1 fruit fly cellular context compared by ENCODE assay signal in genomic region chr2L:13665025-13665881, dm6.
TF ChIP-seq lines count a peak whose summit lies in the region.

Gene CG18507, plus strand, starts transcription at chr2L:13665525.

TF ChIP-seq in whole organism, embryonic, 481 proteins besides CTCF, POLR2A, EP300 and RAD21 (continued from another document and continues in another):
- TF ChIP-seq Dfd (GFP tag; optimal IDR thresholded peaks at IDR 0.05; lab: Kevin White, UChicago): no peak
- TF ChIP-seq Hey (tag; optimal IDR thresholded peaks at IDR 0.05; lab: Kevin White, UChicago): no peak
- no peak for TF ChIP-seq fu2 (GFP tag; optimal IDR thresholded peaks at IDR 0.05; lab: Kevin White, UChicago)
- TF ChIP-seq Dip3 (GFP tag; optimal IDR thresholded peaks at IDR 0.05; lab: Kevin White, UChicago): no peak
- TF ChIP-seq ranshi (GFP tag; IDR thresholded peaks at IDR 0.05; lab: Robert Waterston, UW): no peak
- no peak for TF ChIP-seq BtbVII (GFP tag; optimal IDR thresholded peaks at IDR 0.05; lab: Kevin White, UChicago)
- no peak for TF ChIP-seq CG10654 (GFP tag; optimal IDR thresholded peaks at IDR 0.05; lab: Kevin White, UChicago)
- peak; percentile 44; the same call in 1 of the 2 replicates for TF ChIP-seq Awh (GFP tag; IDR thresholded peaks at IDR 0.05; lab: Robert Waterston, UW)
- TF ChIP-seq CG8089 (GFP tag; optimal IDR thresholded peaks at IDR 0.05; lab: Kevin White, UChicago): no peak
- TF ChIP-seq slbo (GFP tag; IDR thresholded peaks at IDR 0.05; lab: Robert Waterston, UW): peak; percentile 31; the same call in 1 of the 2 replicates
- TF ChIP-seq ac (GFP tag; optimal IDR thresholded peaks at IDR 0.05; lab: Kevin White, UChicago): no peak
- TF ChIP-seq peb (GFP tag; IDR thresholded peaks at IDR 0.05; lab: Robert Waterston, UW): no peak
- TF ChIP-seq kay (GFP tag; optimal IDR thresholded peaks at IDR 0.05; lab: Kevin White, UChicago): no peak
- no peak for TF ChIP-seq CG14860 (GFP tag; IDR thresholded peaks at IDR 0.05; lab: Robert Waterston, UW; ENCODE audit: partially characterized antibody)
- TF ChIP-seq dm (GFP tag; optimal IDR thresholded peaks at IDR 0.05; lab: Kevin White, UChicago): no peak
- TF ChIP-seq Ets97D (GFP tag; optimal IDR thresholded peaks at IDR 0.05; lab: Kevin White, UChicago): no peak
- no peak for TF ChIP-seq CG8359 (GFP tag; optimal IDR thresholded peaks at IDR 0.05; lab: Kevin White, UChicago; ENCODE audit: borderline replicate concordance)
- TF ChIP-seq YL-1 (GFP tag; optimal IDR thresholded peaks at IDR 0.05; lab: Kevin White, UChicago): no peak
- TF ChIP-seq CG33213 (GFP tag; optimal IDR thresholded peaks at IDR 0.05; lab: Kevin White, UChicago): no peak
- no peak for TF ChIP-seq pros (GFP tag; optimal IDR thresholded peaks at IDR 0.05; lab: Kevin White, UChicago)
- no peak for TF ChIP-seq CG6654 (GFP tag; optimal IDR thresholded peaks at IDR 0.05; lab: Kevin White, UChicago)
- no peak for TF ChIP-seq hbn (GFP tag; IDR thresholded peaks at IDR 0.05; lab: Robert Waterston, UW; ENCODE audit: partially characterized antibody)
- TF ChIP-seq sqz (GFP tag; optimal IDR thresholded peaks at IDR 0.05; lab: Kevin White, UChicago): peak; percentile 86
- no peak for TF ChIP-seq gsb (GFP tag; IDR thresholded peaks at IDR 0.05; lab: Robert Waterston, UW)
- no peak for TF ChIP-seq CG17385 (GFP tag; optimal IDR thresholded peaks at IDR 0.05; lab: Kevin White, UChicago)
- TF ChIP-seq Dll (GFP tag; IDR thresholded peaks at IDR 0.05; lab: Robert Waterston, UW; ENCODE audit: partially characterized antibody): no peak
- no peak for TF ChIP-seq NFAT (GFP tag; IDR thresholded peaks at IDR 0.05; lab: Robert Waterston, UW)
- TF ChIP-seq D19A (tag; optimal IDR thresholded peaks at IDR 0.05; lab: Kevin White, UChicago): no peak
- no peak for TF ChIP-seq shn (GFP tag; optimal IDR thresholded peaks at IDR 0.05; lab: Kevin White, UChicago)
- TF ChIP-seq CG42726 (GFP tag; IDR thresholded peaks at IDR 0.05; lab: Robert Waterston, UW; ENCODE audit: partially characterized antibody): no peak
- no peak for TF ChIP-seq CG7987 (GFP tag; optimal IDR thresholded peaks at IDR 0.05; lab: Kevin White, UChicago)
- TF ChIP-seq CG11696 (GFP tag; IDR thresholded peaks at IDR 0.05; lab: Robert Waterston, UW): no peak
- no peak for TF ChIP-seq grau (tag; optimal IDR thresholded peaks at IDR 0.05; lab: Kevin White, UChicago)
- TF ChIP-seq Lhr (GFP tag; optimal IDR thresholded peaks at IDR 0.05; lab: Kevin White, UChicago): no peak
- TF ChIP-seq sna (GFP tag; IDR thresholded peaks at IDR 0.05; lab: Robert Waterston, UW; ENCODE audit: partially characterized antibody): no peak
- no peak for TF ChIP-seq HLH3B (GFP tag; IDR thresholded peaks at IDR 0.05; lab: Robert Waterston, UW)
- no peak for TF ChIP-seq CG5953 (GFP tag; IDR thresholded peaks at IDR 0.05; lab: Robert Waterston, UW)
- no peak for TF ChIP-seq wdn (GFP tag; IDR thresholded peaks at IDR 0.05; lab: Robert Waterston, UW)
- no peak for TF ChIP-seq CG12391 (tag; optimal IDR thresholded peaks at IDR 0.05; lab: Kevin White, UChicago)
- no peak for TF ChIP-seq HLHmδ (GFP tag; optimal IDR thresholded peaks at IDR 0.05; lab: Kevin White, UChicago)
- TF ChIP-seq CG10209 (GFP tag; optimal IDR thresholded peaks at IDR 0.05; lab: Kevin White, UChicago): no peak
- no peak for TF ChIP-seq CG1024 (GFP tag; IDR thresholded peaks at IDR 0.05; lab: Robert Waterston, UW)
- TF ChIP-seq Sin3A (optimal IDR thresholded peaks at IDR 0.05; lab: Kevin White, UChicago): no peak
- no peak for TF ChIP-seq tna (GFP tag; IDR thresholded peaks at IDR 0.05; lab: Robert Waterston, UW; ENCODE audit: partially characterized antibody)
- TF ChIP-seq CG17359 (tag; optimal IDR thresholded peaks at IDR 0.05; lab: Kevin White, UChicago): no peak
- no peak for TF ChIP-seq stc (GFP tag; IDR thresholded peaks at IDR 0.05; lab: Robert Waterston, UW)
- no peak for TF ChIP-seq CG6254 (GFP tag; optimal IDR thresholded peaks at IDR 0.05; lab: Kevin White, UChicago)
- 0 out of 2 replicates have a peak, but pooled peaks have one; percentile 19 for TF ChIP-seq Bgb (GFP tag; IDR thresholded peaks at IDR 0.05; lab: Robert Waterston, UW; ENCODE audit: partially characterized antibody)
- TF ChIP-seq CG1603 (tag; optimal IDR thresholded peaks at IDR 0.05; lab: Kevin White, UChicago): no peak
- no peak for TF ChIP-seq CG13123 (GFP tag; optimal IDR thresholded peaks at IDR 0.05; lab: Kevin White, UChicago)
- no peak for TF ChIP-seq pan (optimal IDR thresholded peaks at IDR 0.05; lab: Kevin White, UChicago)
- no peak for TF ChIP-seq pan (GFP tag; optimal IDR thresholded peaks at IDR 0.05 in 1 of 2, IDR thresholded peaks at IDR 0.05 in 1 of 2)
- TF ChIP-seq inv (GFP tag; IDR thresholded peaks at IDR 0.05; lab: Robert Waterston, UW; ENCODE audit: partially characterized antibody): no peak
- no peak for TF ChIP-seq lab (GFP tag; optimal IDR thresholded peaks at IDR 0.05; lab: Kevin White, UChicago)
- TF ChIP-seq CG14710 (tag; optimal IDR thresholded peaks at IDR 0.05; lab: Kevin White, UChicago): no peak
- TF ChIP-seq pnt (GFP tag; optimal IDR thresholded peaks at IDR 0.05; lab: Kevin White, UChicago): no peak
- TF ChIP-seq lov (optimal IDR thresholded peaks at IDR 0.05; lab: Kevin White, UChicago): no peak
- no peak for TF ChIP-seq lov (GFP tag; IDR thresholded peaks at IDR 0.05; lab: Robert Waterston, UW)
- TF ChIP-seq fd102C (GFP tag; optimal IDR thresholded peaks at IDR 0.05; lab: Kevin White, UChicago): no peak
- no peak for TF ChIP-seq ems (GFP tag; optimal IDR thresholded peaks at IDR 0.05; lab: Kevin White, UChicago)
- no peak for TF ChIP-seq Usf (GFP tag; optimal IDR thresholded peaks at IDR 0.05; lab: Kevin White, UChicago)
- TF ChIP-seq CG10565 (GFP tag; optimal IDR thresholded peaks at IDR 0.05; lab: Kevin White, UChicago): no peak
- no peak for TF ChIP-seq mld (GFP tag; IDR thresholded peaks at IDR 0.05; lab: Robert Waterston, UW; ENCODE audit: partially characterized antibody)
- TF ChIP-seq Max (GFP tag; optimal IDR thresholded peaks at IDR 0.05; lab: Kevin White, UChicago): no peak
- no peak for TF ChIP-seq CG17802 (tag; optimal IDR thresholded peaks at IDR 0.05; lab: Kevin White, UChicago)
- no peak for TF ChIP-seq nerfin-1 (tag; optimal IDR thresholded peaks at IDR 0.05; lab: Kevin White, UChicago)
- TF ChIP-seq CG1529 (GFP tag; optimal IDR thresholded peaks at IDR 0.05; lab: Kevin White, UChicago): no peak
- TF ChIP-seq bcd (GFP tag; optimal IDR thresholded peaks at IDR 0.05; lab: Kevin White, UChicago): peak; percentile 5
- TF ChIP-seq Hr51 (GFP tag; optimal IDR thresholded peaks at IDR 0.05; lab: Kevin White, UChicago): no peak
- no peak for TF ChIP-seq lbe (GFP tag; optimal IDR thresholded peaks at IDR 0.05; lab: Kevin White, UChicago)
- no peak for TF ChIP-seq CG8281 (tag; optimal IDR thresholded peaks at IDR 0.05; lab: Kevin White, UChicago)
- no peak for TF ChIP-seq gce (GFP tag; IDR thresholded peaks at IDR 0.05; lab: Robert Waterston, UW)
- TF ChIP-seq mirr (GFP tag; optimal IDR thresholded peaks at IDR 0.05; lab: Kevin White, UChicago): no peak
- no peak for TF ChIP-seq CG2120 (GFP tag; optimal IDR thresholded peaks at IDR 0.05; lab: Kevin White, UChicago)
- no peak for TF ChIP-seq Neu2 (GFP tag; optimal IDR thresholded peaks at IDR 0.05; lab: Kevin White, UChicago; ENCODE audit: borderline replicate concordance)
- no peak for TF ChIP-seq nmo (GFP tag; optimal IDR thresholded peaks at IDR 0.05; lab: Kevin White, UChicago)
- no peak for TF ChIP-seq rib (GFP tag; IDR thresholded peaks at IDR 0.05; lab: Robert Waterston, UW)
- no peak for TF ChIP-seq slou (GFP tag; optimal IDR thresholded peaks at IDR 0.05; lab: Kevin White, UChicago)
- no peak for TF ChIP-seq Ravus (GFP tag; IDR thresholded peaks at IDR 0.05; lab: Robert Waterston, UW)
- no peak for TF ChIP-seq Blimp-1 (GFP tag; optimal IDR thresholded peaks at IDR 0.05; lab: Kevin White, UChicago)
- TF ChIP-seq MBD-R2 (GFP tag; IDR thresholded peaks at IDR 0.05; lab: Robert Waterston, UW): no peak
- no peak for TF ChIP-seq H2.0 (GFP tag; IDR thresholded peaks at IDR 0.05; lab: Robert Waterston, UW)
- TF ChIP-seq Sry-β (GFP tag; optimal IDR thresholded peaks at IDR 0.05; lab: Kevin White, UChicago): no peak
- TF ChIP-seq ci (GFP tag; IDR thresholded peaks at IDR 0.05; lab: Robert Waterston, UW): no peak
- TF ChIP-seq CG17568 (GFP tag; optimal IDR thresholded peaks at IDR 0.05; lab: Kevin White, UChicago): no peak
- no peak for TF ChIP-seq CG4282 (GFP tag; optimal IDR thresholded peaks at IDR 0.05; lab: Kevin White, UChicago)
- no peak for TF ChIP-seq CG15479 (GFP tag; optimal IDR thresholded peaks at IDR 0.05; lab: Kevin White, UChicago)
- no peak for TF ChIP-seq gsb-n (tag; optimal IDR thresholded peaks at IDR 0.05; lab: Kevin White, UChicago)
- TF ChIP-seq CG9876 (GFP tag; optimal IDR thresholded peaks at IDR 0.05; lab: Kevin White, UChicago): no peak
- TF ChIP-seq z (GFP tag; IDR thresholded peaks at IDR 0.05; lab: Robert Waterston, UW): peak; percentile 94
- no peak for TF ChIP-seq CG17912 (GFP tag; optimal IDR thresholded peaks at IDR 0.05; lab: Kevin White, UChicago)
- no peak for TF ChIP-seq CG8388 (GFP tag; optimal IDR thresholded peaks at IDR 0.05; lab: Kevin White, UChicago)
- no peak for TF ChIP-seq H15 (GFP tag; IDR thresholded peaks at IDR 0.05; lab: Robert Waterston, UW)
- no peak for TF ChIP-seq pb (GFP tag; optimal IDR thresholded peaks at IDR 0.05; lab: Kevin White, UChicago)
- TF ChIP-seq Xbp1 (GFP tag; optimal IDR thresholded peaks at IDR 0.05; lab: Kevin White, UChicago): no peak
- no peak for TF ChIP-seq CG16815 (GFP tag; optimal IDR thresholded peaks at IDR 0.05; lab: Kevin White, UChicago)
- no peak for TF ChIP-seq CG4404 (GFP tag; IDR thresholded peaks at IDR 0.05; lab: Robert Waterston, UW)
- no peak for TF ChIP-seq CG31365 (tag; optimal IDR thresholded peaks at IDR 0.05; lab: Kevin White, UChicago)
- TF ChIP-seq Opbp (GFP tag; IDR thresholded peaks at IDR 0.05; lab: Robert Waterston, UW; ENCODE audit: partially characterized antibody): peak; percentile 34; the same call in 1 of the 3 replicates
- no peak for TF ChIP-seq croc (GFP tag; conservative IDR thresholded peaks at IDR 0.05; lab: Robert Waterston, UW)
- no peak for TF ChIP-seq CG8924 (tag; optimal IDR thresholded peaks at IDR 0.05; lab: Kevin White, UChicago)
- TF ChIP-seq CG18764 (GFP tag; optimal IDR thresholded peaks at IDR 0.05; lab: Kevin White, UChicago): no peak
- TF ChIP-seq ewg (GFP tag; optimal IDR thresholded peaks at IDR 0.05; lab: Kevin White, UChicago): no peak
- peak; percentile 13 for TF ChIP-seq CG7556 (GFP tag; optimal IDR thresholded peaks at IDR 0.05; lab: Kevin White, UChicago)
- TF ChIP-seq caup (GFP tag; optimal IDR thresholded peaks at IDR 0.05; lab: Kevin White, UChicago; ENCODE audit: severe bottlenecking): no peak
- no peak for TF ChIP-seq dpn (GFP tag; optimal IDR thresholded peaks at IDR 0.05; lab: Kevin White, UChicago)
- no peak for TF ChIP-seq ash1 (GFP tag; optimal IDR thresholded peaks at IDR 0.05; lab: Kevin White, UChicago)
- no peak for TF ChIP-seq ttk (GFP tag; IDR thresholded peaks at IDR 0.05; lab: Robert Waterston, UW)
- TF ChIP-seq sima (GFP tag; optimal IDR thresholded peaks at IDR 0.05; lab: Kevin White, UChicago): no peak
- TF ChIP-seq gem (tag; optimal IDR thresholded peaks at IDR 0.05; lab: Kevin White, UChicago): peak; percentile 10
- no peak for TF ChIP-seq CG16813 (GFP tag; IDR thresholded peaks at IDR 0.05; lab: Robert Waterston, UW; ENCODE audit: partially characterized antibody)
- TF ChIP-seq CG7271 (tag; optimal IDR thresholded peaks at IDR 0.05; lab: Kevin White, UChicago): no peak
- no peak for TF ChIP-seq CG7745 (tag; optimal IDR thresholded peaks at IDR 0.05; lab: Kevin White, UChicago)
- TF ChIP-seq CG6854 (GFP tag; optimal IDR thresholded peaks at IDR 0.05; lab: Kevin White, UChicago): no peak
- no peak for TF ChIP-seq CG16863 (GFP tag; optimal IDR thresholded peaks at IDR 0.05; lab: Kevin White, UChicago)
- no peak for TF ChIP-seq CG17829 (tag; optimal IDR thresholded peaks at IDR 0.05; lab: Kevin White, UChicago)
- no peak for TF ChIP-seq bab2 (GFP tag; optimal IDR thresholded peaks at IDR 0.05; lab: Kevin White, UChicago)
- TF ChIP-seq Six4 (GFP tag; optimal IDR thresholded peaks at IDR 0.05; lab: Kevin White, UChicago): no peak
- TF ChIP-seq chinmo (GFP tag; IDR thresholded peaks at IDR 0.05; lab: Robert Waterston, UW; ENCODE audit: partially characterized antibody): peak; percentile 38; the same call in 1 of the 4 replicates
- TF ChIP-seq CG10321 (GFP tag; IDR thresholded peaks at IDR 0.05; lab: Robert Waterston, UW): no peak
- TF ChIP-seq ham (GFP tag; IDR thresholded peaks at IDR 0.05; lab: Robert Waterston, UW): no peak
- no peak for TF ChIP-seq Mad (GFP tag; optimal IDR thresholded peaks at IDR 0.05; lab: Kevin White, UChicago)
- no peak for TF ChIP-seq CG10959 (GFP tag; IDR thresholded peaks at IDR 0.05; lab: Robert Waterston, UW)
- TF ChIP-seq Aef1 (GFP tag; IDR thresholded peaks at IDR 0.05; lab: Robert Waterston, UW): no peak
- no peak for TF ChIP-seq amos (GFP tag; IDR thresholded peaks at IDR 0.05; lab: Robert Waterston, UW; ENCODE audit: partially characterized antibody)
- no peak for TF ChIP-seq fru (optimal IDR thresholded peaks at IDR 0.05; lab: Kevin White, UChicago)
- TF ChIP-seq crp (GFP tag; optimal IDR thresholded peaks at IDR 0.05; lab: Kevin White, UChicago): no peak
- peak; percentile 29 for TF ChIP-seq CG7839 (tag; optimal IDR thresholded peaks at IDR 0.05; lab: Kevin White, UChicago)
- TF ChIP-seq Hmx (GFP tag; optimal IDR thresholded peaks at IDR 0.05; lab: Kevin White, UChicago): no peak
- no peak for TF ChIP-seq salm (tag; optimal IDR thresholded peaks at IDR 0.05; lab: Kevin White, UChicago)
- peak; percentile 43; the same call in 1 of the 2 replicates for TF ChIP-seq Rfx (GFP tag; IDR thresholded peaks at IDR 0.05; lab: Robert Waterston, UW)
- no peak for TF ChIP-seq Sox102F (GFP tag; optimal IDR thresholded peaks at IDR 0.05; lab: Kevin White, UChicago)
- TF ChIP-seq repo (GFP tag; optimal IDR thresholded peaks at IDR 0.05; lab: Kevin White, UChicago): no peak
- TF ChIP-seq vfl (GFP tag; optimal IDR thresholded peaks at IDR 0.05; lab: Kevin White, UChicago): no peak
- no peak for TF ChIP-seq CG13624 (GFP tag; optimal IDR thresholded peaks at IDR 0.05; lab: Kevin White, UChicago)
- no peak for TF ChIP-seq ssp (GFP tag; IDR thresholded peaks at IDR 0.05; lab: Robert Waterston, UW)
- TF ChIP-seq gro (GFP tag; optimal IDR thresholded peaks at IDR 0.05; lab: Kevin White, UChicago): no peak
- TF ChIP-seq sens (GFP tag; lab: Kevin White, UChicago): no peak
